Worm (Caenorhabditis elegans) whole organism, midembryonic: ENCODE data around the gene nhl-2.
"Not testable (repeated sequence)": the region's sequence is repeated elsewhere in the genome, so short reads cannot be mapped to it uniquely, and the experiment has no call there.

Source experiments
- T22C8.4 ChIP-seq: fragments of 200-800 bp; sonication (Bioruptor generic); IDR thresholded peaks from 2 replicates; pipeline ENCODE4 v1.3.6; 2022; ENCODE audit warnings: missing genetic modification characterization, missing compliant biosample characterization
- cog-1 ChIP-seq: sonication (generic microtip); optimal IDR thresholded peaks from 2 replicates; lab custom pipeline; 2016; ENCODE audit warnings: missing genetic modification characterization, missing compliant biosample characterization
- flt-1 ChIP-seq: fragments of 200-800 bp; sonication (Bioruptor generic); IDR thresholded peaks from 2 replicates; pipeline ENCODE4 v1.3.6; 2022; ENCODE audit warnings: missing genetic modification characterization, missing compliant biosample characterization
- klf-2 ChIP-seq: fragments of 200-800 bp; sonication (Bioruptor generic); conservative IDR thresholded peaks from 2 replicates; pipeline ENCODE4 v1.3.6; 2022; ENCODE audit warnings: missing genetic modification reagents, missing genetic modification characterization, missing compliant biosample characterization
- med-1 ChIP-seq: sonication (generic microtip); optimal IDR thresholded peaks from 2 replicates; lab custom pipeline; 2017; ENCODE audit warnings: missing genetic modification characterization, mild to moderate bottlenecking, missing compliant biosample characterization, antibody characterized with exemption, missing genetic modification reagents; ENCODE audit not compliant: insufficient read depth
- ref-1 ChIP-seq: fragments of 200-800 bp; sonication (Bioruptor generic); conservative IDR thresholded peaks from 2 replicates; pipeline ENCODE4 v1.3.6; 2022; ENCODE audit warnings: missing genetic modification reagents, missing genetic modification characterization, missing compliant biosample characterization
- tab-1 ChIP-seq: fragments of 200-800 bp; sonication (Bioruptor generic); IDR thresholded peaks from 2 replicates; pipeline ENCODE4 v1.3.6; 2022; ENCODE audit warnings: missing genetic modification characterization, missing compliant biosample characterization
- ztf-23 ChIP-seq: fragments of 200-800 bp; sonication (Bioruptor generic); IDR thresholded peaks from 2 replicates; pipeline ENCODE4 v1.3.6; 2022; ENCODE audit warnings: missing genetic modification reagents, missing genetic modification characterization, missing compliant biosample characterization
- ztf-29 ChIP-seq: fragments of 200-800 bp; sonication (Bioruptor generic); IDR thresholded peaks from 2 replicates; pipeline ENCODE4 v1.3.6; 2022; ENCODE audit warnings: missing genetic modification reagents, missing genetic modification characterization, missing compliant biosample characterization

The nhl-2 gene

DNA sequence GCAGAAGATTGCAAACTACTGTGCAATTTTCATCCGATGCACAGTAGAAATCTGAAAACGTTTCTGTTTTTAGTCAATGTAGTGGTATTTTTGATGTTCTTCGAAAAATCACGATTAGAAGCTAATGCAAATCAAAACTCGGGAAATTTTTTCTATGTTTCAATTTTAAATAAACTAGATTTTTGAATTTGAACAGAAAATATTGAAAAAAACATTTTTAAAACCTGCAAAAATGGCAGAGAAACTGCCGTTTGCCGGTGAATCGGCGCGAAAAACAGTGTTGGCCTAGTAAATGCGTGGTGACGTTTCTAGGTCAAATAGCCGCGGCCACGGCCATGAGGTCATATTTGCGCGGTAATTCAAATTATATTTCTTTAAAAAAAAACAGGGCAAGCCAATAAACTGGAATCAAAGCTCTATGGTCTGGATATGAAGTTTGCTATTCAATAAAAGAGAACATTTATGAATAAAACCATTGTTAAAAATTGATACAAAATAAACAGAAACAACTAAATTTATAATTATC, 31.3 kb upstream of the nhl-2 start, which contains the start of gene set-2:
Gene set-2 (minus strand): TSS at position 51 of the 526 bp plus-strand sequence.
- TF ChIP-seq cog-1 (tag; lab: Kevin White, UChicago): peak; percentile 48
- TF ChIP-seq flt-1 (GFP tag; lab: Robert Waterston, UW): peak; percentile 56; the same call in 1 of the 2 replicates
- no peak for TF ChIP-seq med-1 (GFP tag; lab: Kevin White, UChicago)
- TF ChIP-seq ztf-23 (GFP tag; lab: Robert Waterston, UW): peak; percentile 60; the same call in 1 of the 2 replicates

DNA sequence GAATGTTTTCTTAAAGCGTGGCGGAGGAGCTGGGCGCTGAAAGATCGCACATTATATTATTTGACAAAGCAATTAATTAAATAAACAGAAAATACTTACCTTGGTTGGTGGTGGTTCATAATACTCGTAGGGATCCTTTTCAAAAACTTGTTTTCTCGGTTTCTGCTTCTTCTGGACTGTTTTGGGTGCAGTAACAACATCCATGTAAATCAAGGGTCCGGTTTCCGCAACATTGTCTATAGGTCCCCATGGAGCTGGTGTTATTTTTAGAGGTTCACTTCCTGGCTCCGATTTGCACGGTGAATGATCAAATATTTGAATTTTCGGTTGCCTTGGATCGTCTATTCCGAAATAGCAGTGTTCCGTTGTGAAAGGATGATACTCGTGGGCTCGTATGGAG, 25.2 kb upstream of the nhl-2 start:
- TF ChIP-seq ref-1 (GFP tag; lab: Robert Waterston, UW) (no peak), med-1 (GFP tag; lab: Kevin White, UChicago) (no peak), flt-1 (GFP tag; lab: Robert Waterston, UW) (no peak), klf-2 (GFP tag; lab: Robert Waterston, UW) (no peak), T22C8.4 (GFP tag; lab: Robert Waterston, UW) (no peak), tab-1 (GFP tag; lab: Robert Waterston, UW) (no peak), ztf-29 (no peak), cog-1 (tag; lab: Kevin White, UChicago) (no peak), ztf-23 (GFP tag; lab: Robert Waterston, UW) (no peak)

DNA sequence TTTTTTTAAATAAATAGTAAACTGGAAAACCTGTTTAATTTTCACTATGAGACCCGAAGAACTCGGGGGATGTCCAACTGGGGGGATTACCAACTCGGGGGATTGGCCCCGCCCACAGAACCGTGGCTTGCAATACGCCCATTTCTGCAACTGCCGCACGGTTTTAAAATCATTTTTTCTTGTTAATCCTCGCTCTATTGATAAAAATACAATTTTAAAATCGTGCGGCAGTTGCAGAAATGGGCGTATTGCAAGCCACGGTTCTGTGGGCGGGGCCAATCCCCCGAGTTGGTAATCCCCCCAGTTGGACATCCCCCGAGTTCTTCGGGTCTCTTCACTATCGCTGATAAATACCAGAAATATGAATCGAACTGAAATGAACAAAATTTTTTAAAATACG, 23.1 kb upstream of the nhl-2 start, which contains the start of gene mmab-1:
Gene mmab-1 (minus strand): TSS at position 95 of the 400 bp plus-strand sequence.
- TF ChIP-seq flt-1, T22C8.4, ztf-23 (GFP tag; lab: Robert Waterston, UW): not testable (repeated sequence)

DNA sequence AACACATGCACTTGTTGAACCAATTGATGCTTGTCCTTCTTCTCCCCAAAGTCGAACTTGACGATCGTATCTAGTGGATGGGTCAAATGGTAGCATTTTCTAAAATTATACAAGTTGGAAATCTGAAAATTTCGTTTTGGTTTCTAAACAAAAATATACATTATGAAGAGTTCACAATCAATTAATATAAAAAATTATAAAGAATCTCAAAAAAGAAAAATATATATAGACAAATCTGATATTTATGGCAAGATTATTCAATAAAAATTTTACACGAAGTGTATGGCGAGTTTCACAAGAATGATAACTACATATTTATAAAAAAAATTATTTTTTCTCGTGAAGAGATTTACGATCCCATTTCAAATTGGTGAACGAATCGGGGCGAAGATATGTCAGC, 21.3 kb upstream of the nhl-2 start, which contains the start of gene ula-1:
Gene ula-1 (minus strand): TSS at position 101 of the 400 bp plus-strand sequence.
- TF ChIP-seq cog-1 (tag; lab: Kevin White, UChicago) (no peak), klf-2 (GFP tag; lab: Robert Waterston, UW) (no peak), med-1 (GFP tag; lab: Kevin White, UChicago) (no peak), T22C8.4 (GFP tag; lab: Robert Waterston, UW) (no peak), ztf-23 (GFP tag; lab: Robert Waterston, UW) (no peak)

DNA sequence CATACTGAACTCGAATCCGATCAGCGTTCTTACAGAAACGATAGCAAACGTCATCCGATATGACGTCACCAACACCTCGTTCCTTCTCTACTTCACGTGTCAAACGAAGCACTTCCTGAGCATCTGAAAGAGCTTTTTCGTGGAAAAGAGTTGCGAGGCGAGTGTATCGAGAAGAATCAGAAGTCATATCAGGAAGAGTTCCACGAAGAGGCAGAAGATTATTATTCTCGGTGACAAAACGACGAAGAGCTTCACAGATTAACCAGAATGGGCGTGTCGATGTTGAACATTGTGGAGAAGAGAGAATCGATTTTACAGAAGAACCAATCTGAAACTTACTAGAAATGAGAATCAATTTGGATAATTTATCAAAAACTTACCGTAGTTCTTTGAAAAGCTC, 20.0 kb upstream of the nhl-2 start:
- no peak for TF ChIP-seq ztf-29
- no peak for TF ChIP-seq cog-1 (tag; lab: Kevin White, UChicago)

DNA sequence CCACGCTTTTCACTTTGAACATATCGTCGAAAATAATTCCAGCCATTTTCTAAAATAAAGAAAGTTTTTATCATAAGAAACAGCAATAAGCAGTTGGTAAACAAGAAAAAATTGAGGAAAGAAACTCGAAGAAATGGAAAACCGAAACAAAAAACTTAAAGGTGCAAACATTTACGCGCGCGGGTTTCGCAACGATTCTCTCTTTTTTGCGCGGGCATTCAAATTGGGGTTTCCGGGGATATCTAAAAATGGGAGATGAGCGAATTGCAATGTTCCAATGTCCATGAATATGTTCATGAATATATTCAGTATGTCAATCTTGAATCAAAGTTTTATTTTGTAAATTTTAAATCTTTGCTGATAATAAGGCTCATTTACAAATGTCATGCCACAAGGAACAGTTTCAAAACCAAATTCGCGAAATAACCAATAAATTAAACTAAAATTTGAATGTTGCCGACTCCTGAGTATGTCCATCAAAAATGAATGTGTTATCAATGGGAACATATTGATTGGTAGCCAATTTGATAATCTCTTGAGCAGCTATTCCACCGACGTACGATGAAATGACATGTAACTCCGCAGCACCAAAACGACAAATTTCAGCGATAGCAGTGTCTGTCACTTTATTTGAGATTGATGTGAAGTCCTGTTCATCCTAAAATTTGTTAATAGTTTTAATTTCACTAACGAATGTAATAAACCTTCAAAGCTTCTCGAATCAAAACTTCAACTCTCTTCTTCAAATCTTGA, 19.3 kb upstream of the nhl-2 start, which contains the start of gene rpb-8:
Gene rpb-8 (minus strand): TSS at position 49 of the 753 bp plus-strand sequence.
- TF ChIP-seq ztf-23 (GFP tag; lab: Robert Waterston, UW) (no peak), tab-1 (GFP tag; lab: Robert Waterston, UW) (no peak), ref-1 (GFP tag; lab: Robert Waterston, UW) (no peak), ztf-29 (no peak)

DNA sequence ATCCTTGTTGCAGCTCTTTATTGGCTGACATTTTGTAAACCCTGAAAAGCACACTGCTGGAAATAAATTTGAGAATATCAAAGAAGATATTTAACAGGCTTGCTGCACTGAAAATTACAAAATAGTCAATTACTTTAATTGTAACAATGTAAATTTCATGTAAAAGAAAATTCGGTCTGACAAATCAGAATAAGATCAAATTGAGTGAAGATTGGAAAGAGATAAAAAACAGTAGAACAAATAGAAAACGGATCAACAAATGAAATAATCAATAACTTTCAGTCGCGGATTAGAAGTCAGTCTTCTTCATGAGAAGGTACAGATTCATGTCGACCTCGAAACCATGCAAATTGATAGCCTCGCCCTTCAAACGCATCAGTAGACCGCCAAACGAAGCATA, 18.2 kb upstream of the nhl-2 start, which contains the start of gene rars-1:
Gene rars-1 (minus strand): TSS at position 101 of the 400 bp plus-strand sequence.
- no peak for TF ChIP-seq flt-1 (GFP tag; lab: Robert Waterston, UW)

DNA sequence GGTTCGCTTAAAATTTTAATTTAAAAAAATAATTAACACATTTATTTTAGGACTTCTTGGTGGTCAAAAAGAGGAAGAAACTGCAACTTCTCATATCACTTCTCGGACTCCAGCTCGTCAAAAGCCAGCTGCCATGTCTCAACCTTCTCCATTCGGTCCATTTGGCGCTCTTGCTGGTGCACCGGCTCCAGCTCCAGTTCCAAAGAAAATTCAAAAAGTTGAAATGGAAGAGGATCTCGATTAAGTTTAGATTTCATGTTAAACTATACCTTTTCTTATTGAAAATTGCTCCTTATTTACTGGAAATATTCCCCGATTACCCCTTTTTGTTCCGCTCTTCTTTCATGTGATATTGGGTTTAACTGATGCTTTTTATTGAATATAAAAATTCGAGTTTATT, 14.9 kb upstream of the nhl-2 start:
- TF ChIP-seq ztf-29 (no peak), T22C8.4 (GFP tag; lab: Robert Waterston, UW) (no peak), ref-1 (GFP tag; lab: Robert Waterston, UW) (no peak), ztf-23 (GFP tag; lab: Robert Waterston, UW) (no peak), tab-1 (GFP tag; lab: Robert Waterston, UW) (no peak), med-1 (GFP tag; lab: Kevin White, UChicago) (no peak), flt-1 (GFP tag; lab: Robert Waterston, UW) (no peak)

DNA sequence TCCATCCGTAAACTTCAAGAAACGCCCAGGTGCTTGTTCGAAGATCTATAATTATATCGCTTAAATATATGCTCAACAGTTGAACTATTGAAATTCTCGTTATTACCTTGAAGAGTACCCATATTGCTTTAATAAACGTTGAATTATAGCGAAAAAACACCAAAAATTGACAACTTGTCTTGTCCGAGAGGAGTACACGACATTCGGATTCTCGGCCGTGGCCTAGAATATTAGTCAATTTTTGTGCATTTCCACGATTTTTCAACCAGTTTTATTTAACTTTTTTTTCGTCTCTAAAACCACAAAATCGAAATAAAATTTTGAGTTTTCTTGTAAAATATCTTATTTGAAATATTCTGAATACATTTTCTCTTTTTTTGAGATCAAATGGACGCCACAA, 13.4 kb upstream of the nhl-2 start, which contains the start of the genes F26F4.9 and cee-1:
Gene F26F4.9 (minus strand): TSS at position 205 of the 400 bp plus-strand sequence.
Gene cee-1 (plus strand): TSS at position 383 of the 400 bp plus-strand sequence.
- no peak for TF ChIP-seq ztf-29
- TF ChIP-seq cog-1 (tag; lab: Kevin White, UChicago): peak; percentile 36

DNA sequence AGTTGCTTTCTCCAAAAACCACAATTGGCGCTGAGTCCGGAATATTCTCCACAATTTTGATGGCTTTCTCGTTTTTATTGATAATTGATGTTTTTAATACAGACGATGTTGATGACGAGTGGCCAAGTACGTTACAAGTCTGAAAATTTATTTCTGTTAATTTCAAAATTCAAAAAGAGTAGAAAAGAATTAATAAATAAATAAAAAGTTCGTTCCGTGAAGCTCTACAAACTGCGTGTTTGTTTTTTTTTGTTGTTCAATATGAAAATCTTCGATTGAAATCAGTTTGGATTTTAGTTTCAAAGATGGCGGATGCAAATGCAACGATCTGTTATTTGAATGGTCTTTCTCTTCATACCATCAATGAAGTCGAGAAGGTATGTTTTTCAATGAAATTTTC, 12.1 kb upstream of the nhl-2 start, which contains the start of gene F26F4.2:
Gene F26F4.2 (plus strand): TSS at position 301 of the 400 bp plus-strand sequence.
- TF ChIP-seq klf-2 (GFP tag; lab: Robert Waterston, UW) (no peak), T22C8.4 (GFP tag; lab: Robert Waterston, UW) (no peak), ztf-23 (GFP tag; lab: Robert Waterston, UW) (no peak), cog-1 (tag; lab: Kevin White, UChicago) (no peak), tab-1 (GFP tag; lab: Robert Waterston, UW) (no peak), ztf-29 (no peak), flt-1 (GFP tag; lab: Robert Waterston, UW) (no peak), med-1 (GFP tag; lab: Kevin White, UChicago) (no peak), ref-1 (GFP tag; lab: Robert Waterston, UW) (no peak)
